Worm (Caenorhabditis elegans) whole organism, L1 larva: Measurements from ENCODE around the gene B0250.18.

Source experiments
- C04F5.9 ChIP-seq: sonication (generic microtip); optimal IDR thresholded peaks from 2 replicates; lab custom pipeline; 2016; ENCODE audit warnings: missing genetic modification characterization, missing compliant biosample characterization
- aha-1 ChIP-seq: fragments of 150-350 bp; optimal IDR thresholded peaks from 2 replicates; lab custom pipeline; 2014; ENCODE audit warnings: missing biosample characterization, missing genetic modification characterization
- alr-1 ChIP-seq: fragments of 200-800 bp; sonication (Bioruptor generic); optimal IDR thresholded peaks from 2 replicates; lab custom pipeline; 2018; ENCODE audit warnings: borderline replicate concordance, mild to moderate bottlenecking, missing genetic modification characterization, missing compliant biosample characterization
- ama-1 ChIP-seq: fragments of 150-350 bp; optimal IDR thresholded peaks from 2 replicates; lab custom pipeline; 2014
- ceh-82 ChIP-seq, 3 experiments: fragments of 150-350 bp in 1 of 3; sonication (generic microtip) in 2 of 3; optimal IDR thresholded peaks; 2 replicates each; lab custom pipeline; 2014 to 2017; ENCODE audit warnings: missing biosample characterization in 3 of 3, missing genetic modification characterization in 3 of 3
- ceh-88 ChIP-seq: fragments of 200-800 bp; sonication (Bioruptor generic); IDR thresholded peaks from 2 replicates; pipeline ENCODE4 v1.3.6; 2022; ENCODE audit warnings: missing genetic modification characterization, missing compliant biosample characterization
- ceh-90 ChIP-seq: sonication (generic microtip); optimal IDR thresholded peaks from 2 replicates; lab custom pipeline; 2016; ENCODE audit warnings: missing genetic modification characterization, missing compliant biosample characterization
- dpl-1 ChIP-seq, 3 experiments: fragments of 150-350 bp in 2 of 3; sonication (generic microtip) in 1 of 3; optimal IDR thresholded peaks; 2 replicates each; lab custom pipeline; 2014 to 2017; ENCODE audit warnings: missing biosample characterization in 3 of 3, missing genetic modification characterization in 3 of 3, missing genetic modification reagents in 3 of 3
- dsc-1 ChIP-seq: sonication (generic microtip); optimal IDR thresholded peaks from 2 replicates; lab custom pipeline; 2016; ENCODE audit warnings: mild to moderate bottlenecking, missing genetic modification characterization, missing compliant biosample characterization
- efl-1 ChIP-seq, 4 experiments: fragments of 150-350 bp; optimal IDR thresholded peaks in 3 of 4; peaks in 1 of 4; 1 replicate in 1 of 4; 2 replicates in 3 of 4; lab custom pipeline; 2014; ENCODE audit warnings: missing biosample characterization in 2 of 4, missing genetic modification characterization in 2 of 4, missing genetic modification reagents in 2 of 4
- efl-3 ChIP-seq: fragments of 200-800 bp; sonication (Bioruptor generic); optimal IDR thresholded peaks from 2 replicates; lab custom pipeline; 2018; ENCODE audit warnings: mild to moderate bottlenecking, missing genetic modification characterization, missing compliant biosample characterization
- elt-2 ChIP-seq: sonication (generic microtip); optimal IDR thresholded peaks from 2 replicates; lab custom pipeline; 2016; ENCODE audit warnings: missing genetic modification characterization, mild to moderate bottlenecking, inconsistent platforms, missing compliant biosample characterization, missing genetic modification reagents
- elt-3 ChIP-seq, 6 experiments: fragments of 150-350 bp in 1 of 6; sonication (generic microtip); optimal IDR thresholded peaks; 2 replicates each; lab custom pipeline; 2017 to 2018; ENCODE audit warnings: missing biosample characterization in 6 of 6, missing genetic modification characterization in 6 of 6, inconsistent platforms in 1 of 6
- fkh-8 ChIP-seq: sonication (generic microtip); optimal IDR thresholded peaks from 2 replicates; lab custom pipeline; 2016; ENCODE audit warnings: mild to moderate bottlenecking, missing genetic modification characterization, missing compliant biosample characterization
- fos-1 ChIP-seq: fragments of 150-350 bp; optimal IDR thresholded peaks from 2 replicates; lab custom pipeline; 2014; ENCODE audit warnings: missing biosample characterization, missing genetic modification characterization
- hlh-17 ChIP-seq: fragments of 200-800 bp; sonication (Bioruptor generic); optimal IDR thresholded peaks from 2 replicates; lab custom pipeline; 2018; ENCODE audit warnings: missing genetic modification characterization, mild to moderate bottlenecking, missing compliant biosample characterization, moderate library complexity, borderline replicate concordance
- hlh-4 ChIP-seq: sonication (generic microtip); optimal IDR thresholded peaks from 2 replicates; lab custom pipeline; 2016; ENCODE audit warnings: mild to moderate bottlenecking, missing genetic modification characterization, missing compliant biosample characterization
- hpl-2 ChIP-seq: fragments of 150-350 bp; optimal IDR thresholded peaks from 2 replicates; lab custom pipeline; 2014; ENCODE audit warnings: missing biosample characterization, missing genetic modification reagents, missing genetic modification characterization
- irx-1 ChIP-seq: sonication (generic microtip); optimal IDR thresholded peaks from 2 replicates; lab custom pipeline; 2016; ENCODE audit warnings: missing genetic modification characterization, missing compliant biosample characterization
- isw-1 ChIP-seq: fragments of 200-800 bp; sonication (Bioruptor generic); IDR thresholded peaks from 2 replicates; pipeline ENCODE4 v1.3.6; 2022; ENCODE audit warnings: missing genetic modification characterization, missing compliant biosample characterization
- lin-13 ChIP-seq: fragments of 150-350 bp; optimal IDR thresholded peaks from 2 replicates; lab custom pipeline; 2014; ENCODE audit warnings: missing biosample characterization, missing genetic modification reagents, missing genetic modification characterization
- lin-14 ChIP-seq: fragments of 200-800 bp; sonication (Bioruptor generic); optimal IDR thresholded peaks from 2 replicates; lab custom pipeline; 2018; ENCODE audit warnings: mild to moderate bottlenecking, missing genetic modification characterization, moderate library complexity, missing compliant biosample characterization
- lsy-2 ChIP-seq, 2 experiments: fragments of 150-350 bp; optimal IDR thresholded peaks; 2 replicates each; lab custom pipeline; 2014; ENCODE audit warnings: missing biosample characterization in 2 of 2, missing genetic modification characterization in 2 of 2
- mdl-1 ChIP-seq, 2 experiments: fragments of 150-350 bp; optimal IDR thresholded peaks; 2 replicates each; lab custom pipeline; 2014 to 2017; ENCODE audit warnings: missing biosample characterization in 2 of 2, missing genetic modification characterization in 2 of 2, inconsistent platforms in 1 of 2
- mep-1 ChIP-seq: fragments of 150-350 bp; optimal IDR thresholded peaks from 2 replicates; lab custom pipeline; 2014; ENCODE audit warnings: missing biosample characterization, missing genetic modification characterization
- nhr-11 ChIP-seq: fragments of 150-350 bp; optimal IDR thresholded peaks from 2 replicates; lab custom pipeline; 2014; ENCODE audit warnings: missing biosample characterization, missing genetic modification characterization
- nhr-19 ChIP-seq: fragments of 200-800 bp; sonication (Bioruptor generic); conservative IDR thresholded peaks from 2 replicates; pipeline ENCODE4 v1.3.6; 2022; ENCODE audit warnings: missing genetic modification characterization, missing compliant biosample characterization
- nhr-20 ChIP-seq: sonication (generic microtip); optimal IDR thresholded peaks from 2 replicates; lab custom pipeline; 2016; ENCODE audit warnings: mild to moderate bottlenecking, missing genetic modification characterization, missing compliant biosample characterization
- nhr-237 ChIP-seq: fragments of 150-350 bp; optimal IDR thresholded peaks from 2 replicates; lab custom pipeline; 2014; ENCODE audit warnings: missing biosample characterization, missing genetic modification characterization
- nhr-47 ChIP-seq: sonication (generic microtip); optimal IDR thresholded peaks from 2 replicates; lab custom pipeline; 2016; ENCODE audit warnings: mild to moderate bottlenecking, missing genetic modification characterization, moderate library complexity, missing compliant biosample characterization
- nhr-71 ChIP-seq: sonication (generic microtip); optimal IDR thresholded peaks from 2 replicates; lab custom pipeline; 2016; ENCODE audit warnings: mild to moderate bottlenecking, missing genetic modification characterization, moderate library complexity, missing compliant biosample characterization
- nhr-85 ChIP-seq: sonication (generic microtip); peaks from one replicate; lab custom pipeline; 2016; ENCODE audit warnings: missing genetic modification characterization, inconsistent platforms, missing compliant biosample characterization
- nhr-90 ChIP-seq: sonication (generic microtip); optimal IDR thresholded peaks from 2 replicates; lab custom pipeline; 2016; ENCODE audit warnings: mild to moderate bottlenecking, missing genetic modification characterization, missing compliant biosample characterization; ENCODE audit not compliant: poor library complexity
- pax-3 ChIP-seq: fragments of 200-800 bp; sonication (Bioruptor generic); optimal IDR thresholded peaks from 2 replicates; lab custom pipeline; 2018; ENCODE audit warnings: mild to moderate bottlenecking, missing genetic modification characterization, moderate library complexity, missing compliant biosample characterization
- rnt-1 ChIP-seq: sonication (generic microtip); optimal IDR thresholded peaks from 2 replicates; lab custom pipeline; 2016; ENCODE audit warnings: mild to moderate bottlenecking, missing genetic modification characterization, moderate library complexity, missing compliant biosample characterization
- skn-1 ChIP-seq: fragments of 150-350 bp; optimal IDR thresholded peaks from 2 replicates; lab custom pipeline; 2014; ENCODE audit warnings: missing biosample characterization, missing genetic modification characterization
- snu-23 ChIP-seq: sonication (generic microtip); optimal IDR thresholded peaks from 2 replicates; lab custom pipeline; 2016; ENCODE audit warnings: missing genetic modification characterization, missing compliant biosample characterization
- sox-4 ChIP-seq: sonication (generic microtip); optimal IDR thresholded peaks from 2 replicates; lab custom pipeline; 2016; ENCODE audit warnings: missing genetic modification characterization, missing compliant biosample characterization
- sptf-1 ChIP-seq: fragments of 150-350 bp; optimal IDR thresholded peaks from 2 replicates; lab custom pipeline; 2014; ENCODE audit warnings: missing biosample characterization, missing genetic modification characterization
- swsn-7 ChIP-seq: sonication (generic microtip); optimal IDR thresholded peaks from 2 replicates; lab custom pipeline; 2016; ENCODE audit warnings: missing genetic modification characterization, missing compliant biosample characterization
- unc-130 ChIP-seq: fragments of 150-350 bp; optimal IDR thresholded peaks from 2 replicates; lab custom pipeline; 2017; ENCODE audit warnings: missing biosample characterization, missing genetic modification characterization, inconsistent platforms
- unc-86 ChIP-seq: sonication (generic microtip); optimal IDR thresholded peaks from 2 replicates; lab custom pipeline; 2016; ENCODE audit warnings: missing genetic modification characterization, missing compliant biosample characterization
- vab-15 ChIP-seq: sonication (generic microtip); optimal IDR thresholded peaks from 2 replicates; lab custom pipeline; 2017; ENCODE audit warnings: missing genotype, mild to moderate bottlenecking, missing genetic modification characterization, missing compliant biosample characterization
- xbp-1 ChIP-seq: sonication (generic microtip); optimal IDR thresholded peaks from 2 replicates; lab custom pipeline; 2016; ENCODE audit warnings: missing genetic modification characterization, missing compliant biosample characterization
- zag-1 ChIP-seq: fragments of 150-350 bp; optimal IDR thresholded peaks from 2 replicates; lab custom pipeline; 2014; ENCODE audit warnings: missing biosample characterization, missing genetic modification characterization

Gene B0250.18

ce11 chrV:20418768-20419167 lies 41.9 kb downstream of the B0250.18 start (continued):
- TF ChIP-seq sox-4 (tag; lab: Kevin White, UChicago), result peak; percentile 4
- TF ChIP-seq ama-1 (lab: Kevin White, UChicago), result peak; percentile 76
- peak; percentile 18 for TF ChIP-seq C04F5.9 (tag; lab: Kevin White, UChicago)
- peak in 1 of 2 experiments; percentile 98 for TF ChIP-seq mdl-1 (tag; optimal IDR thresholded peaks at IDR 0.05; lab: Kevin White, UChicago)
- peak; percentile 37 for TF ChIP-seq skn-1 (tag; lab: Kevin White, UChicago)
- peak; percentile 38 for TF ChIP-seq xbp-1
- TF ChIP-seq nhr-85 (tag; lab: Kevin White, UChicago), result peak; percentile 71
- no peak for TF ChIP-seq hlh-4 (tag; lab: Kevin White, UChicago)
- peak; percentile 63 for TF ChIP-seq nhr-90 (tag; lab: Kevin White, UChicago)
- peak; percentile 93 for TF ChIP-seq unc-130 (tag; lab: Kevin White, UChicago)
- TF ChIP-seq nhr-19 (GFP tag; lab: Robert Waterston, UW), result peak; percentile 80
- peak; percentile 34 for TF ChIP-seq nhr-11 (tag; lab: Kevin White, UChicago)
- peak; percentile 47 for TF ChIP-seq rnt-1 (tag; lab: Kevin White, UChicago)
- peak; percentile 6 for TF ChIP-seq fos-1 (tag; lab: Kevin White, UChicago)
- peak; percentile 61 for TF ChIP-seq mep-1 (tag; lab: Kevin White, UChicago)
- peak; percentile 26; the same call in 1 of the 2 replicates for TF ChIP-seq ceh-88 (GFP tag; lab: Robert Waterston, UW)
- TF ChIP-seq lin-13 (GFP tag; lab: Kevin White, UChicago), result peak; percentile 40
- TF ChIP-seq nhr-71 (tag; lab: Kevin White, UChicago), result peak; percentile 91
- no peak for TF ChIP-seq aha-1 (tag; lab: Kevin White, UChicago)

ce11 chrV:20417809-20418208 lies 42.9 kb downstream of the B0250.18 start:
- peak; percentile 19 for TF ChIP-seq skn-1 (tag; lab: Kevin White, UChicago)
- TF ChIP-seq mep-1 (tag; lab: Kevin White, UChicago), result peak; percentile 26
- peak; percentile 26 for TF ChIP-seq irx-1
- TF ChIP-seq nhr-237 (tag; lab: Kevin White, UChicago), result no peak
- peak; percentile 58 for TF ChIP-seq nhr-71 (tag; lab: Kevin White, UChicago)
- peak; percentile 5 for TF ChIP-seq fos-1 (tag; lab: Kevin White, UChicago)
- no peak for TF ChIP-seq hlh-17 (GFP tag; lab: Kevin White, UChicago)
- TF ChIP-seq nhr-47 (tag; lab: Kevin White, UChicago), result peak; percentile 44
- TF ChIP-seq dpl-1 (GFP tag; optimal IDR thresholded peaks at IDR 0.05; lab: Kevin White, UChicago), result peak in 1 of 3 experiments; percentile 9
- TF ChIP-seq vab-15, result no peak
- TF ChIP-seq ceh-82 (tag; optimal IDR thresholded peaks at IDR 0.05; lab: Kevin White, UChicago), result peak in 1 of 3 experiments; percentile 12
- TF ChIP-seq lin-14 (GFP tag; lab: Kevin White, UChicago), result peak; percentile 83
- peak in 1 of 2 experiments; percentile 35 for TF ChIP-seq efl-1 (optimal IDR thresholded peaks at IDR 0.05; lab: Kevin White, UChicago)
- TF ChIP-seq efl-1 (GFP tag; optimal IDR thresholded peaks at IDR 0.05 in 1 of 2; lab: Kevin White, UChicago), result peak; percentile 16 to 45
- peak; percentile 54 for TF ChIP-seq unc-86
- TF ChIP-seq mdl-1 (tag; optimal IDR thresholded peaks at IDR 0.05; lab: Kevin White, UChicago), result peak in 1 of 2 experiments; percentile 51
- no peak for TF ChIP-seq xbp-1
- TF ChIP-seq nhr-19 (GFP tag; lab: Robert Waterston, UW), result 0 out of 2 replicates have a peak, but pooled peaks have one; percentile 12
- peak; percentile 16 for TF ChIP-seq snu-23 (GFP tag; lab: Kevin White, UChicago)
- peak; percentile 66 for TF ChIP-seq fkh-8 (tag; lab: Kevin White, UChicago)
- TF ChIP-seq lsy-2 (tag; optimal IDR thresholded peaks at IDR 0.05; lab: Kevin White, UChicago), result peak in 1 of 2 experiments; percentile 32
- TF ChIP-seq elt-3 (tag; optimal IDR thresholded peaks at IDR 0.05; lab: Kevin White, UChicago), result no peak
- peak; percentile 17 for TF ChIP-seq dsc-1
- peak; percentile 21 for TF ChIP-seq swsn-7 (tag; lab: Kevin White, UChicago)
- TF ChIP-seq pax-3 (tag; lab: Kevin White, UChicago), result peak; percentile 25
- TF ChIP-seq, all 84 proteins: peak for 19

ce11 chrV:20416790-20417189 lies 43.9 kb downstream of the B0250.18 start:
- no peak for TF ChIP-seq ceh-82 (tag; optimal IDR thresholded peaks at IDR 0.05; lab: Kevin White, UChicago)
- TF ChIP-seq rnt-1 (tag; lab: Kevin White, UChicago), result no peak
- TF ChIP-seq isw-1 (GFP tag; lab: Robert Waterston, UW), result no peak
- TF ChIP-seq ceh-90 (tag; lab: Kevin White, UChicago), result peak; percentile 1
- no peak for TF ChIP-seq sptf-1
- no peak for TF ChIP-seq efl-3 (GFP tag; lab: Kevin White, UChicago)
- peak; percentile 50 for TF ChIP-seq elt-2 (tag; lab: Kevin White, UChicago)
- TF ChIP-seq C04F5.9 (tag; lab: Kevin White, UChicago), result no peak
- no peak for TF ChIP-seq efl-1 (optimal IDR thresholded peaks at IDR 0.05; lab: Kevin White, UChicago)
- TF ChIP-seq efl-1 (GFP tag; optimal IDR thresholded peaks at IDR 0.05 in 1 of 2; lab: Kevin White, UChicago), result peak in 1 of 2 experiments; percentile 69
- TF ChIP-seq aha-1 (tag; lab: Kevin White, UChicago), result no peak
- TF ChIP-seq xbp-1, result no peak
- no peak for TF ChIP-seq hpl-2 (GFP tag; lab: Kevin White, UChicago)
- TF ChIP-seq unc-86, result no peak
- peak in 1 of 2 experiments; percentile 27 for TF ChIP-seq mdl-1 (tag; optimal IDR thresholded peaks at IDR 0.05; lab: Kevin White, UChicago)
- no peak for TF ChIP-seq nhr-19 (GFP tag; lab: Robert Waterston, UW)
- no peak for TF ChIP-seq dsc-1
- TF ChIP-seq alr-1 (tag; lab: Kevin White, UChicago), result no peak
- TF ChIP-seq elt-3 (tag; optimal IDR thresholded peaks at IDR 0.05; lab: Kevin White, UChicago), result no peak
- TF ChIP-seq nhr-20 (tag; lab: Kevin White, UChicago), result no peak
- no peak for TF ChIP-seq zag-1 (tag; lab: Kevin White, UChicago)
